Worm (Caenorhabditis elegans): ENCODE measurements around the gene F16B4.4.

DNA sequence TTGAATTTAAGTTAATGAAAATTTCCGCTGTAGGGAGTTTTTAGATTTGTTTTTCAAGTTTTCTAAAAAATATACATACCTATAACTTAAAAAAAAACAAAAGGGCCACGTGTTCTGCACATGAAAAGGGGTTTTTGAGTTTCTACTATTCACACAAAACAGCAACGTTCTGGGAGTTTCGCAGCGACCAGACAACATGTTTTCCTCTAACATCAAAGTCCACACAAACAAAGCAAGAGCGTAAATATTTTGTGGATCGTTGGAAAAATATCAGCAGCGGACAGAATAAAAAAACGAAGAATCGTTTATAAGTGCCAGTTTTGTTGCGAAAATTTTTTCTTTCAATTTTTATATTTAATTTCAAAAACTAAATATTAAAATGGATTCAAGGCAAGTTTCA, 50.1 kb downstream of the F16B4.4 start, which contains the start of gene alh-2:
- TF ChIP-seq F44E2.7 (GFP tag; IDR thresholded peaks at IDR 0.05) = no peak
- TF ChIP-seq nhr-6 (tag; optimal IDR thresholded peaks at IDR 0.05) = no peak
- no peak for TF ChIP-seq ceh-82 (tag; optimal IDR thresholded peaks at IDR 0.05)
- no peak for TF ChIP-seq lsy-2 (tag; optimal IDR thresholded peaks at IDR 0.05)
- TF ChIP-seq ztf-11 (tag; optimal IDR thresholded peaks at IDR 0.05) = no peak
- TF ChIP-seq ceh-28 (tag; optimal IDR thresholded peaks at IDR 0.05) = no peak
- no peak for TF ChIP-seq hmg-1.1 (GFP tag; IDR thresholded peaks at IDR 0.05)
- no peak for TF ChIP-seq lir-3 (tag; optimal IDR thresholded peaks at IDR 0.05)
- no peak for TF ChIP-seq unc-130 (GFP tag; optimal IDR thresholded peaks at IDR 0.05)
- no peak for TF ChIP-seq lin-13 (GFP tag; optimal IDR thresholded peaks at IDR 0.05)
- TF ChIP-seq pqm-1 (tag; optimal IDR thresholded peaks at IDR 0.05) = no peak
- no peak for TF ChIP-seq lin-39 (tag; optimal IDR thresholded peaks at IDR 0.05)
- TF ChIP-seq daf-12 (tag; optimal IDR thresholded peaks at IDR 0.05) = no peak
- TF ChIP-seq lin-15B (tag; optimal IDR thresholded peaks at IDR 0.05) = no peak

All from whole organism, L4 larva.